Fruit fly (Drosophila melanogaster): ENCODE data around the gene mthl10.

The mthl10 gene

DNA sequence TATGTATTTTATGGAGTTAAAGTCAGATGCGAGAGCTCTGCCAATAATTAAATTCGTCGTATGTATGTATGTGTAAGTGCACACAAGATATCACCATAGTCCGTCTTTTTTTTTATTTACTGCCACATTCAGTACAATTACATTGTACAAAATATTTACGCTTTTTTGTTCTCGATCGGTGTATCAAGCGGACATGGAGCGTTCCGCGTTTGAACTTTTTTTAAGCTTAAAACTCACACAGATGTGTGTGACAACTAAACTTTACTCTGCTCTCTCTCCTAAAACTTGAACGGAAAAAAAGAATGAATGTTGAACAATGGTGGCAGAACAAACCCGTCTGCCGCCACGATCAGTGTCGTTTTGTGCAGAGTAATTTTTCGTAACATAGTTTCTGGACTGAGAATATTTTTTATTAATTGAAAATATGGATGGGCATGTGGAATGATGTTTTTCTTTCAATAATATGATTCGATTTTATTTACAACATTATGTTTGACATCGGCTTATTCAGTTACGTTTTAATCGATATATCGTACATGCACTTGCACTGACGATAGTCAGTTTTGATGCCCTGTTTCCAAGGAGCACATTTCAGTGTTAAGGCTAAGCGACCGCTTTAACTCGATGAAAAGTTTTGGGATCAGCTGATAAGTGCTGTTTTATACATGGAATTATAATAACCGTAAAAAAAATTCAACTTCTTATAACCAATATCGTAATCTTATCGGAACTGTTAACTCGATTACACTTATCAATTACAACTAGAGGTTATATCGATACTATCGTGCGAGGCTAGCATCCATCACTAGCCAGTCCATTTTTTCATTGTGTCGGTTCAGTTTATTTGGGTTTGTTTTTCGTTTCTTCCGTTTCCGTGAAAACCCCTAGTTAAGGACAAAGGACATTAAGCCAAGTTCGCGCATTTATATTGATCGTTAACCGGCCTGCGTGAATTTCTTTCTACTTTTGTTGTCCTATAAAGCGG, 4.2 kb upstream of the mthl10 start, which contains the start of gene mth (continued):
- TF ChIP-seq kay (GFP tag; optimal IDR thresholded peaks at IDR 0.05) (peak; percentile 22), HLH3B (GFP tag; IDR thresholded peaks at IDR 0.05) (no peak), Oaz (GFP tag; IDR thresholded peaks at IDR 0.05) (no peak), E2f1 (GFP tag; IDR thresholded peaks at IDR 0.05) (peak; percentile 27; the same call in 1 of the 2 replicates), CoRest (tag; optimal IDR thresholded peaks at IDR 0.05) (peak; percentile 66), nerfin-1 (tag; optimal IDR thresholded peaks at IDR 0.05) (peak; percentile 13), Poxn (GFP tag; IDR thresholded peaks at IDR 0.05) (no peak), Bteb2 (GFP tag; optimal IDR thresholded peaks at IDR 0.05) (no peak), psq (GFP tag; optimal IDR thresholded peaks at IDR 0.05) (no peak), CG16815 (GFP tag; optimal IDR thresholded peaks at IDR 0.05) (no peak), crol (GFP tag; IDR thresholded peaks at IDR 0.05) (no peak)

DNA sequence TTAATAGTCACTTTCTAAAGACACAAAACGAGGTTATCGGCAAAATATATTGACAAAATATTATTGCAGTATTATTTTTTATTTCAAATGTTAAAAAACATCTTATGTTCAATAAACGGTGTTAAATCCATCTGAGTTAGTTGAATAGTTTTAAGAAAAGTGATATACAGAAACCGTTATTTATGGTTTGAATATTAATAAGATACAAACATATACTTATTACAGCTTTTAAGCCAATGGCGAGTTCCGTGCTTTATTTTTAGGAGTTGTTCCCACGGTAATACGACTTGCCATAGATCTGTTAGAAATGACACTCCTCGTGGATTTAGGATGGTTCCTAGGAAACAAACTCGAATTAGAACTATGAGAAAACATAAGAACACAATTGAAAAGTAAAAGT, 601 bp upstream of the mthl10 start:
- no peak for TF ChIP-seq CG16779 (GFP tag; IDR thresholded peaks at IDR 0.05)

DNA sequence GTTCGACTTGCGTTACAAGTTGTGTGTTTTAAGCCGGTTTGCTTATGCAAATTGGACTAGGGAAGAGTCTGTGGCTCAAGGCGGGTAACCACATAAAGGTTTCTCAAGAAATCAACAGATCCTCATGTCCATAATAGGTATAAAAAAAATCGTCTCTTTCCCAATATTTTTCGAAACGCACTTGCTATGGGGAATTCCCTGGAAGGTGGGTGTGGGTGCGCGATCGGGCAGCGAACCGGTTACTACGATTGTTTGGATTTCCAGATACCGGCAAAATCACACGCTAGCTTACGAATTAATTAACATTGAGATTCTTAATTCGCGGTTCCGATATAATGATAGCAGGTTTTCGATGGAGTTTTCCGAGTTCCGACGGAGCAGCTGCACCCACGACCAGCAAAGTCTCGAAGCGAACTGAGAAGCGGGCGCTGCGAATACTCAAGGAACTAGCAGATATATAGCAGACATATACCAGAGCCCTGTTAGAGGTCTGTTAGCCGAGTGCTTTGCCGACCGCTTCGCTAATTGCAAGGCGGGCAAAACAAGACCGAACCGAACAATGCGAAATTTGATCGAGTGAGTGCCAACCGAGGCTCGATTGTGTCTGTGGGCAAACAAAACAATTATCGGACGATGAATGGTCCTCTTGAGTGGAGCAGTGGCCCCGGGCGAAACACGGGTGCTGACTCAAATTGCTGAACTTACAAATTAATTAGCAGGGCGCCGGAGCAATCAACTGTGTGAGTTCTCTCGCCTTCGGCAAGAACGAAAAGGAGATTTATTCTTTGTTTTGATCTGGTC, 1.5 kb downstream of the mthl10 start:
- no peak for TF ChIP-seq Sry-β (GFP tag; optimal IDR thresholded peaks at IDR 0.05)
- TF ChIP-seq sd (tag; optimal IDR thresholded peaks at IDR 0.05): peak; percentile 41
- TF ChIP-seq gro (GFP tag; optimal IDR thresholded peaks at IDR 0.05): no peak
- TF ChIP-seq CG8924 (tag; optimal IDR thresholded peaks at IDR 0.05): no peak
- no peak for TF ChIP-seq CG1603 (tag; optimal IDR thresholded peaks at IDR 0.05)
- TF ChIP-seq CG5245 (GFP tag; optimal IDR thresholded peaks at IDR 0.05): no peak
- no peak for TF ChIP-seq C15 (GFP tag; IDR thresholded peaks at IDR 0.05)
- no peak for TF ChIP-seq CG16813 (GFP tag; IDR thresholded peaks at IDR 0.05; ENCODE audit: partially characterized antibody)
- no peak for TF ChIP-seq CG2875 (GFP tag; optimal IDR thresholded peaks at IDR 0.05)
- no peak for TF ChIP-seq CG17612 (GFP tag; IDR thresholded peaks at IDR 0.05)
- no peak for TF ChIP-seq Atf6 (GFP tag; IDR thresholded peaks at IDR 0.05)
- no peak for TF ChIP-seq CG31365 (tag; optimal IDR thresholded peaks at IDR 0.05)
- no peak for TF ChIP-seq tgo (GFP tag; IDR thresholded peaks at IDR 0.05)
- peak; percentile 62 for TF ChIP-seq pros (GFP tag; optimal IDR thresholded peaks at IDR 0.05)
- TF ChIP-seq CG11504 (tag; optimal IDR thresholded peaks at IDR 0.05): no peak
- TF ChIP-seq tin (GFP tag; optimal IDR thresholded peaks at IDR 0.05): no peak
- TF ChIP-seq repo (GFP tag; optimal IDR thresholded peaks at IDR 0.05): no peak
- no peak for TF ChIP-seq odd (GFP tag; optimal IDR thresholded peaks at IDR 0.05)
- TF ChIP-seq Atf3 (GFP tag; optimal IDR thresholded peaks at IDR 0.05): no peak
- TF ChIP-seq ATbp (GFP tag; optimal IDR thresholded peaks at IDR 0.05): no peak
- no peak for TF ChIP-seq CG4282 (GFP tag; optimal IDR thresholded peaks at IDR 0.05)
- TF ChIP-seq pnt (GFP tag; optimal IDR thresholded peaks at IDR 0.05): no peak
- TF ChIP-seq CG12942 (GFP tag; optimal IDR thresholded peaks at IDR 0.05): no peak
- TF ChIP-seq chinmo (GFP tag; IDR thresholded peaks at IDR 0.05; ENCODE audit: partially characterized antibody): peak; percentile 81; the same call in 2 of the 4 replicates
- TF ChIP-seq CG14860 (GFP tag; IDR thresholded peaks at IDR 0.05; ENCODE audit: partially characterized antibody): no peak
- TF ChIP-seq CG4854 (GFP tag; optimal IDR thresholded peaks at IDR 0.05): no peak
- no peak for TF ChIP-seq CG7786 (GFP tag; optimal IDR thresholded peaks at IDR 0.05)
- no peak for TF ChIP-seq CG10366 (GFP tag; IDR thresholded peaks at IDR 0.05)
- TF ChIP-seq NK7.1 (GFP tag; optimal IDR thresholded peaks at IDR 0.05): no peak
- no peak for TF ChIP-seq CG10209 (GFP tag; optimal IDR thresholded peaks at IDR 0.05)
- no peak for TF ChIP-seq gfzf (GFP tag; optimal IDR thresholded peaks at IDR 0.05)
- no peak for TF ChIP-seq CG17568 (GFP tag; optimal IDR thresholded peaks at IDR 0.05)
- no peak for TF ChIP-seq CG8089 (GFP tag; optimal IDR thresholded peaks at IDR 0.05)
